Worm (Caenorhabditis elegans) whole organism, late embryonic: ENCODE data around the gene C01C10.2.

Experiments used
- C08G9.2 ChIP-seq: sonication (generic microtip); optimal IDR thresholded peaks from 2 replicates; lab custom pipeline; 2016; ENCODE audit warnings: mild to moderate bottlenecking, missing genetic modification characterization, moderate library complexity, missing compliant biosample characterization
- F13H6.1 ChIP-seq: sonication (generic microtip); optimal IDR thresholded peaks from 2 replicates; lab custom pipeline; 2016; ENCODE audit warnings: missing genetic modification characterization, missing compliant biosample characterization
- K02D7.2 ChIP-seq: sonication (generic microtip); optimal IDR thresholded peaks from 2 replicates; lab custom pipeline; 2017; ENCODE audit warnings: mild to moderate bottlenecking, missing genetic modification characterization, missing compliant biosample characterization
- K09A11.1 ChIP-seq: sonication (generic microtip); optimal IDR thresholded peaks from 2 replicates; lab custom pipeline; 2017; ENCODE audit warnings: antibody characterized with exemption, mild to moderate bottlenecking, missing genetic modification characterization, missing compliant biosample characterization; ENCODE audit not compliant: insufficient read depth
- Y22D7AL.16 ChIP-seq: sonication (generic microtip); optimal IDR thresholded peaks from 2 replicates; lab custom pipeline; 2016; ENCODE audit warnings: missing genetic modification characterization, missing compliant biosample characterization
- ama-1 ChIP-seq: fragments of 150-350 bp; optimal IDR thresholded peaks from 2 replicates; lab custom pipeline; 2014
- ceh-19 ChIP-seq: fragments of 200-800 bp; sonication (Bioruptor generic); optimal IDR thresholded peaks from 2 replicates; lab custom pipeline; 2018; ENCODE audit warnings: mild to moderate bottlenecking, missing genetic modification characterization, missing compliant biosample characterization
- ceh-30 ChIP-seq: fragments of 150-350 bp; optimal IDR thresholded peaks from 2 replicates; lab custom pipeline; 2014; ENCODE audit warnings: missing biosample characterization, missing genetic modification characterization
- ceh-31 ChIP-seq: sonication (generic microtip); optimal IDR thresholded peaks from 2 replicates; lab custom pipeline; 2016; ENCODE audit warnings: missing genetic modification characterization, missing compliant biosample characterization
- ceh-34 ChIP-seq: sonication (generic microtip); optimal IDR thresholded peaks from 2 replicates; lab custom pipeline; 2016; ENCODE audit warnings: mild to moderate bottlenecking, missing genetic modification characterization, missing compliant biosample characterization
- ceh-45 ChIP-seq: fragments of 200-800 bp; sonication (Bioruptor generic); IDR thresholded peaks from 2 replicates; pipeline ENCODE4 v1.3.6; 2022; ENCODE audit warnings: missing genetic modification reagents, missing genetic modification characterization, missing compliant biosample characterization
- ceh-9 ChIP-seq: sonication (generic microtip); optimal IDR thresholded peaks from 2 replicates; lab custom pipeline; 2016; ENCODE audit warnings: mild to moderate bottlenecking, missing genetic modification characterization, inconsistent platforms, missing compliant biosample characterization
- che-1 ChIP-seq: sonication (generic microtip); optimal IDR thresholded peaks from 2 replicates; lab custom pipeline; 2016; ENCODE audit warnings: mild to moderate bottlenecking, missing genetic modification characterization, missing compliant biosample characterization
- dmd-4 ChIP-seq: sonication (generic microtip); optimal IDR thresholded peaks from 2 replicates; lab custom pipeline; 2016; ENCODE audit warnings: borderline replicate concordance, missing genetic modification characterization, missing compliant biosample characterization
- dve-1 ChIP-seq: sonication (generic microtip); optimal IDR thresholded peaks from 2 replicates; lab custom pipeline; 2017; ENCODE audit warnings: antibody characterized with exemption, mild to moderate bottlenecking, missing genetic modification characterization, missing compliant biosample characterization
- elt-4 ChIP-seq: sonication (generic microtip); optimal IDR thresholded peaks from 2 replicates; lab custom pipeline; 2016; ENCODE audit warnings: missing genetic modification characterization, missing compliant biosample characterization
- ets-4 ChIP-seq: sonication (generic microtip); optimal IDR thresholded peaks from 2 replicates; lab custom pipeline; 2016; ENCODE audit warnings: missing genetic modification characterization, missing compliant biosample characterization
- eyg-1 ChIP-seq: sonication (generic microtip); optimal IDR thresholded peaks from 2 replicates; lab custom pipeline; 2016; ENCODE audit warnings: missing genotype, missing genetic modification characterization, missing compliant biosample characterization
- fkh-10 ChIP-seq: fragments of 150-350 bp; optimal IDR thresholded peaks from 2 replicates; lab custom pipeline; 2014; ENCODE audit warnings: missing biosample characterization, missing genetic modification reagents, missing genetic modification characterization
- gmeb-2 ChIP-seq: sonication (generic microtip); optimal IDR thresholded peaks from 2 replicates; lab custom pipeline; 2016; ENCODE audit warnings: missing genetic modification characterization, inconsistent platforms, missing compliant biosample characterization
- hlh-13 ChIP-seq: fragments of 200-800 bp; sonication (Bioruptor generic); optimal IDR thresholded peaks from 2 replicates; lab custom pipeline; 2018; ENCODE audit warnings: mild to moderate bottlenecking, missing genetic modification characterization, missing compliant biosample characterization
- hlh-15 ChIP-seq: sonication (generic microtip); optimal IDR thresholded peaks from 2 replicates; lab custom pipeline; 2016; ENCODE audit warnings: missing genetic modification characterization, missing compliant biosample characterization
- hlh-30 ChIP-seq: sonication (generic microtip); optimal IDR thresholded peaks from 2 replicates; lab custom pipeline; 2017; ENCODE audit warnings: antibody characterized with exemption, missing genetic modification characterization, missing compliant biosample characterization; ENCODE audit not compliant: insufficient read depth
- hlh-6 ChIP-seq: sonication (generic microtip); optimal IDR thresholded peaks from 2 replicates; lab custom pipeline; 2016; ENCODE audit warnings: missing genotype, missing genetic modification characterization, missing compliant biosample characterization
- lim-6 ChIP-seq: sonication (generic microtip); optimal IDR thresholded peaks from 2 replicates; lab custom pipeline; 2016; ENCODE audit warnings: missing genetic modification characterization, missing compliant biosample characterization
- lin-11 ChIP-seq: fragments of 200-800 bp; sonication (Bioruptor generic); optimal IDR thresholded peaks from 2 replicates; lab custom pipeline; 2018; ENCODE audit warnings: mild to moderate bottlenecking, missing genetic modification characterization, missing compliant biosample characterization
- nfya-1 ChIP-seq: sonication (generic microtip); optimal IDR thresholded peaks from 2 replicates; lab custom pipeline; 2017; ENCODE audit warnings: missing genetic modification characterization, mild to moderate bottlenecking, missing compliant biosample characterization, antibody characterized with exemption, moderate library complexity
- nhr-11 ChIP-seq: fragments of 150-350 bp; optimal IDR thresholded peaks from 2 replicates; lab custom pipeline; 2014; ENCODE audit warnings: missing biosample characterization, missing genetic modification characterization
- nhr-232 ChIP-seq: sonication (generic microtip); optimal IDR thresholded peaks from 2 replicates; lab custom pipeline; 2016; ENCODE audit warnings: missing genetic modification characterization, missing compliant biosample characterization
- odd-2 ChIP-seq: sonication (generic microtip); optimal IDR thresholded peaks from 2 replicates; lab custom pipeline; 2017; ENCODE audit warnings: antibody characterized with exemption, mild to moderate bottlenecking, missing genetic modification characterization, missing compliant biosample characterization
- pag-3 ChIP-seq: sonication (generic microtip); optimal IDR thresholded peaks from 2 replicates; lab custom pipeline; 2016; ENCODE audit warnings: missing compliant biosample characterization, missing genetic modification characterization, borderline replicate concordance
- pat-9 ChIP-seq: fragments of 200-800 bp; sonication (Bioruptor generic); optimal IDR thresholded peaks from 2 replicates; lab custom pipeline; 2018; ENCODE audit warnings: mild to moderate bottlenecking, missing genetic modification characterization, moderate library complexity, missing compliant biosample characterization
- pax-1 ChIP-seq: fragments of 150-350 bp; optimal IDR thresholded peaks from 2 replicates; lab custom pipeline; 2014; ENCODE audit warnings: missing biosample characterization, missing genetic modification characterization
- pha-4 ChIP-seq: fragments of 150-350 bp; optimal IDR thresholded peaks from 2 replicates; lab custom pipeline; 2018; ENCODE audit warnings: missing biosample characterization, missing genetic modification reagents, missing genetic modification characterization
- pqm-1 ChIP-seq: sonication (generic microtip); optimal IDR thresholded peaks from 2 replicates; lab custom pipeline; 2016; ENCODE audit warnings: missing genetic modification characterization, missing compliant biosample characterization
- ref-2 ChIP-seq: sonication (generic microtip); optimal IDR thresholded peaks from 2 replicates; lab custom pipeline; 2016; ENCODE audit warnings: missing genetic modification characterization, missing compliant biosample characterization
- rnt-1 ChIP-seq: sonication (generic microtip); optimal IDR thresholded peaks from 2 replicates; lab custom pipeline; 2016; ENCODE audit warnings: missing genetic modification characterization, missing compliant biosample characterization
- sdc-2 ChIP-seq: sonication (generic microtip); optimal IDR thresholded peaks from 2 replicates; lab custom pipeline; 2016; ENCODE audit warnings: missing genotype, missing genetic modification characterization, missing compliant biosample characterization
- sox-2 ChIP-seq: fragments of 200-800 bp; sonication (Bioruptor generic); IDR thresholded peaks from 2 replicates; pipeline ENCODE4 v1.3.6; 2022; ENCODE audit warnings: missing genetic modification reagents, missing genetic modification characterization, missing compliant biosample characterization
- sox-4 ChIP-seq: sonication (generic microtip); optimal IDR thresholded peaks from 2 replicates; lab custom pipeline; 2017; ENCODE audit warnings: mild to moderate bottlenecking, missing genetic modification characterization, inconsistent platforms, missing compliant biosample characterization
- syd-9 ChIP-seq: sonication (generic microtip); optimal IDR thresholded peaks from 2 replicates; lab custom pipeline; 2016; ENCODE audit warnings: mild to moderate bottlenecking, missing genetic modification characterization, moderate library complexity, missing compliant biosample characterization
- tbx-2 ChIP-seq: sonication (generic microtip); optimal IDR thresholded peaks from 2 replicates; lab custom pipeline; 2016; ENCODE audit warnings: missing genetic modification characterization, missing compliant biosample characterization
- tbx-7 ChIP-seq: sonication (generic microtip); optimal IDR thresholded peaks from 2 replicates; lab custom pipeline; 2016; ENCODE audit warnings: missing genotype, missing genetic modification characterization, missing compliant biosample characterization
- ttx-3 ChIP-seq: sonication (generic microtip); optimal IDR thresholded peaks from 2 replicates; lab custom pipeline; 2016; ENCODE audit warnings: missing genetic modification reagents, missing genetic modification characterization, missing compliant biosample characterization
- unc-42 ChIP-seq: sonication (generic microtip); optimal IDR thresholded peaks from 2 replicates; lab custom pipeline; 2016; ENCODE audit warnings: missing genotype, missing genetic modification characterization, missing compliant biosample characterization
- unc-86 ChIP-seq: sonication (generic microtip); optimal IDR thresholded peaks from 2 replicates; lab custom pipeline; 2016; ENCODE audit warnings: missing genetic modification characterization, missing compliant biosample characterization
- ztf-16 ChIP-seq: sonication (generic microtip); optimal IDR thresholded peaks from 2 replicates; lab custom pipeline; 2017; ENCODE audit warnings: missing genetic modification characterization, missing compliant biosample characterization

C01C10.2 gene

ce11 chrX:7478948-7479347 lies 41.0 kb upstream of the C01C10.2 start, which contains the start of gene mek-1:
mek-1 (plus strand) TSS chrX:7479248.
- TF ChIP-seq tbx-2 (tag; lab: Kevin White, UChicago) (no peak), ceh-19 (GFP tag; lab: Kevin White, UChicago) (no peak), ceh-34 (no peak), hlh-15 (tag; lab: Kevin White, UChicago) (no peak), sox-2 (no peak), ceh-45 (GFP tag; lab: Robert Waterston, UW) (no peak), ceh-31 (tag; lab: Kevin White, UChicago) (no peak)

ce11 chrX:7478476-7478875 lies 40.6 kb upstream of the C01C10.2 start:
- TF ChIP-seq dmd-4 (no peak), pag-3 (tag; lab: Kevin White, UChicago) (no peak), rnt-1 (tag; lab: Kevin White, UChicago) (peak; percentile 38), sdc-2 (tag; lab: Kevin White, UChicago) (peak; percentile 51), ceh-19 (GFP tag; lab: Kevin White, UChicago) (peak; percentile 46), K09A11.1 (tag; lab: Kevin White, UChicago) (peak; percentile 36), ttx-3 (no peak), lim-6 (tag; lab: Kevin White, UChicago) (no peak), pat-9 (tag; lab: Kevin White, UChicago) (peak; percentile 8), ets-4 (tag; lab: Kevin White, UChicago) (no peak), unc-42 (tag; lab: Kevin White, UChicago) (peak; percentile 55), ceh-31 (tag; lab: Kevin White, UChicago) (peak; percentile 51), pha-4 (tag; lab: Kevin White, UChicago) (no peak), elt-4 (no peak), tbx-2 (tag; lab: Kevin White, UChicago) (peak; percentile 57), ceh-9 (tag; lab: Kevin White, UChicago) (no peak), hlh-30 (tag; lab: Kevin White, UChicago) (peak; percentile 49)

ce11 chrX:7474968-7475433 lies 37.1 kb upstream of the C01C10.2 start, which contains the start of gene coh-1:
coh-1 (minus strand) TSS chrX:7475018.
- TF ChIP-seq eyg-1 (no peak), nhr-11 (tag; lab: Kevin White, UChicago) (no peak), sox-2 (no peak), lin-11 (no peak), unc-42 (tag; lab: Kevin White, UChicago) (peak; percentile 83), K02D7.2 (no peak), rnt-1 (tag; lab: Kevin White, UChicago) (peak; percentile 54), ets-4 (tag; lab: Kevin White, UChicago) (no peak), fkh-10 (GFP tag; lab: Kevin White, UChicago) (no peak), pag-3 (tag; lab: Kevin White, UChicago) (no peak), Y22D7AL.16 (tag; lab: Kevin White, UChicago) (no peak), K09A11.1 (tag; lab: Kevin White, UChicago) (no peak), hlh-30 (tag; lab: Kevin White, UChicago) (no peak), C08G9.2 (tag; lab: Kevin White, UChicago) (no peak), tbx-2 (tag; lab: Kevin White, UChicago) (peak; percentile 43), ceh-30 (tag; lab: Kevin White, UChicago) (peak; percentile 2), ref-2 (no peak), ama-1 (no peak), gmeb-2 (no peak), che-1 (tag; lab: Kevin White, UChicago) (no peak), sox-4 (tag; lab: Kevin White, UChicago) (no peak), ztf-16 (tag; lab: Kevin White, UChicago) (no peak), nfya-1 (tag; lab: Kevin White, UChicago) (peak; percentile 68), hlh-6 (tag; lab: Kevin White, UChicago) (no peak), pqm-1 (tag; lab: Kevin White, UChicago) (no peak), nhr-232 (tag; lab: Kevin White, UChicago) (no peak), odd-2 (no peak), dve-1 (tag; lab: Kevin White, UChicago) (no peak), hlh-13 (GFP tag; lab: Kevin White, UChicago) (no peak), unc-86 (tag; lab: Kevin White, UChicago) (no peak), hlh-15 (tag; lab: Kevin White, UChicago) (no peak), ttx-3 (no peak), pax-1 (no peak), dmd-4 (no peak), tbx-7 (no peak), sdc-2 (tag; lab: Kevin White, UChicago) (no peak), F13H6.1 (no peak), syd-9 (no peak)
